Worm (Caenorhabditis elegans): ENCODE results near the gene B0507.3.

DNA sequence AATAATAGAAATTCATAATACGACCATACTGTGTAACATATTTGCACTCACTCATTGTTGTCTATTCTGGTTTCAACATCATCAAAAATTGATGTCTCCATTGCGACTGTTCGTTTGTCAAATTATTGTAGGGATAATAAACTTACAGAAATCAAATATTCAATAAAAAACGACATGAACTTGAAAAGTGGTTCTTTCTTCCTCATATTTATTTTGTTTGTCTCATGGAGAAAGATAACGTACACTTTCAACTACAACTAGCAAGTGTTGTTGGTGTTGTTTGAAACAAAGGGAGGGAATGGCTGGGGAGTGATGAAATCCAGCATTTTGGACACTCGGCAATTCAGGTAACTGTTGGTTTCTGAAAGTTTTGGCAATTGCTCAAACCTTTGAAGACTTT, 2.8 kb upstream of the B0507.3 start, which contains the start of gene B0507.9:
- TF ChIP-seq ama-1 (optimal IDR thresholded peaks at IDR 0.05) (no peak), ets-7 (tag; optimal IDR thresholded peaks at IDR 0.05) (no peak), hmbx-1 (tag; optimal IDR thresholded peaks at IDR 0.05) (no peak), scrt-1 (GFP tag; IDR thresholded peaks at IDR 0.05) (no peak), sea-1 (GFP tag; conservative IDR thresholded peaks at IDR 0.05) (no peak), tbx-11 (GFP tag; IDR thresholded peaks at IDR 0.05) (no peak), flt-1 (GFP tag; IDR thresholded peaks at IDR 0.05) (no peak), aly-1 (tag; optimal IDR thresholded peaks at IDR 0.05) (no peak), pes-1 (GFP tag; IDR thresholded peaks at IDR 0.05) (no peak), B0310.2 (tag; optimal IDR thresholded peaks at IDR 0.05) (no peak), tra-4 (tag; optimal IDR thresholded peaks at IDR 0.05) (no peak), ceh-36 (tag; optimal IDR thresholded peaks at IDR 0.05) (no peak)

Measured in whole organism, early embryonic.